Worm (Caenorhabditis elegans) whole organism, mixed stage, embryonic: ENCODE measurements around the gene lips-12.

Experiments used
- bed-3 ChIP-seq: fragments of 200-800 bp; sonication (Bioruptor generic); optimal IDR thresholded peaks from 3 replicates; lab custom pipeline; 2018; ENCODE audit warnings: mild to moderate bottlenecking, missing genetic modification characterization, moderate library complexity, missing compliant biosample characterization
- blmp-1 ChIP-seq: fragments of 150-350 bp; optimal IDR thresholded peaks from 2 replicates; lab custom pipeline; 2014; ENCODE audit warnings: missing biosample characterization, missing genetic modification characterization
- ceh-39 ChIP-seq: fragments of 150-350 bp; optimal IDR thresholded peaks from 2 replicates; lab custom pipeline; 2014; ENCODE audit warnings: missing biosample characterization, missing genetic modification characterization
- ceh-43 ChIP-seq: fragments of 200-800 bp; sonication (Bioruptor generic); optimal IDR thresholded peaks from 2 replicates; lab custom pipeline; 2018; ENCODE audit warnings: mild to moderate bottlenecking, missing genetic modification characterization, moderate library complexity, missing compliant biosample characterization
- ceh-83 ChIP-seq: fragments of 200-800 bp; sonication (Bioruptor generic); optimal IDR thresholded peaks from 2 replicates; lab custom pipeline; 2018; ENCODE audit warnings: mild to moderate bottlenecking, missing genetic modification characterization, missing compliant biosample characterization
- cnd-1 ChIP-seq: fragments of 200-800 bp; sonication (Bioruptor generic); optimal IDR thresholded peaks from 2 replicates; lab custom pipeline; 2018; ENCODE audit warnings: mild to moderate bottlenecking, missing genetic modification characterization, missing compliant biosample characterization
- drap-1 ChIP-seq: fragments of 200-800 bp; sonication (Bioruptor generic); optimal IDR thresholded peaks from 3 replicates; lab custom pipeline; 2018; ENCODE audit warnings: mild to moderate bottlenecking, missing genetic modification characterization, missing compliant biosample characterization
- elt-1 ChIP-seq: sonication (generic microtip); optimal IDR thresholded peaks from 2 replicates; lab custom pipeline; 2017; ENCODE audit warnings: missing genetic modification characterization, mild to moderate bottlenecking, missing compliant biosample characterization, antibody characterized with exemption, moderate library complexity, borderline replicate concordance; ENCODE audit not compliant: insufficient read depth
- elt-3 ChIP-seq: fragments of 150-350 bp; optimal IDR thresholded peaks from 2 replicates; lab custom pipeline; 2014; ENCODE audit warnings: missing biosample characterization, missing genetic modification characterization
- flh-1 ChIP-seq: fragments of 200-800 bp; sonication (Bioruptor generic); optimal IDR thresholded peaks from 2 replicates; lab custom pipeline; 2018; ENCODE audit warnings: mild to moderate bottlenecking, missing genetic modification characterization, moderate library complexity, missing compliant biosample characterization
- ham-2 ChIP-seq: fragments of 200-800 bp; sonication (Bioruptor generic); optimal IDR thresholded peaks from 2 replicates; lab custom pipeline; 2018; ENCODE audit warnings: mild to moderate bottlenecking, missing genetic modification characterization, missing compliant biosample characterization
- hlh-1 ChIP-seq: fragments of 150-350 bp; optimal IDR thresholded peaks from 2 replicates; lab custom pipeline; 2014; ENCODE audit warnings: missing biosample characterization, missing genetic modification reagents, missing genetic modification characterization
- lin-13 ChIP-seq: fragments of 150-350 bp; optimal IDR thresholded peaks from 2 replicates; lab custom pipeline; 2014; ENCODE audit warnings: missing biosample characterization, missing genetic modification characterization
- lin-32 ChIP-seq: fragments of 200-800 bp; sonication (Bioruptor generic); optimal IDR thresholded peaks from 2 replicates; lab custom pipeline; 2018; ENCODE audit warnings: mild to moderate bottlenecking, missing genetic modification characterization, missing compliant biosample characterization
- lsy-2 ChIP-seq: fragments of 150-350 bp; optimal IDR thresholded peaks from 2 replicates; lab custom pipeline; 2014; ENCODE audit warnings: missing biosample characterization, missing genetic modification characterization
- mab-5 ChIP-seq: fragments of 150-350 bp; optimal IDR thresholded peaks from 2 replicates; lab custom pipeline; 2014; ENCODE audit warnings: missing biosample characterization, missing genetic modification characterization
- mls-2 ChIP-seq: sonication (generic microtip); optimal IDR thresholded peaks from 2 replicates; lab custom pipeline; 2016; ENCODE audit warnings: mild to moderate bottlenecking, missing genetic modification characterization, moderate library complexity, missing compliant biosample characterization
- nhr-2 ChIP-seq: fragments of 150-350 bp; optimal IDR thresholded peaks from 2 replicates; lab custom pipeline; 2014; ENCODE audit warnings: missing biosample characterization, missing genetic modification characterization
- nhr-237 ChIP-seq: fragments of 150-350 bp; optimal IDR thresholded peaks from 2 replicates; lab custom pipeline; 2014; ENCODE audit warnings: missing biosample characterization, missing genetic modification characterization
- nhr-28 ChIP-seq: fragments of 150-350 bp; optimal IDR thresholded peaks from 2 replicates; lab custom pipeline; 2014; ENCODE audit warnings: missing biosample characterization, missing genetic modification characterization
- nhr-76 ChIP-seq: sonication (generic microtip); optimal IDR thresholded peaks from 2 replicates; lab custom pipeline; 2017; ENCODE audit warnings: missing biosample characterization, missing genetic modification characterization
- sem-2 ChIP-seq: fragments of 200-800 bp; sonication (Bioruptor generic); optimal IDR thresholded peaks from 2 replicates; lab custom pipeline; 2018; ENCODE audit warnings: mild to moderate bottlenecking, missing genetic modification characterization, missing compliant biosample characterization
- snpc-4 ChIP-seq: fragments of 150-350 bp; optimal IDR thresholded peaks from 2 replicates; lab custom pipeline; 2014; ENCODE audit warnings: missing biosample characterization, missing genetic modification characterization
- sptf-1 ChIP-seq: sonication (generic microtip); optimal IDR thresholded peaks from 2 replicates; lab custom pipeline; 2017; ENCODE audit warnings: mild to moderate bottlenecking, missing genetic modification characterization, moderate library complexity, missing compliant biosample characterization
- tbx-8 ChIP-seq: fragments of 200-800 bp; sonication (Bioruptor generic); optimal IDR thresholded peaks from 2 replicates; lab custom pipeline; 2018; ENCODE audit warnings: mild to moderate bottlenecking, missing genetic modification characterization, moderate library complexity, missing compliant biosample characterization
- unc-39 ChIP-seq: fragments of 150-350 bp; optimal IDR thresholded peaks from 2 replicates; lab custom pipeline; 2014; ENCODE audit warnings: missing biosample characterization, missing genetic modification characterization
- unc-62 ChIP-seq: fragments of 150-350 bp; optimal IDR thresholded peaks from 2 replicates; lab custom pipeline; 2014; ENCODE audit warnings: missing biosample characterization, missing genetic modification reagents, missing genetic modification characterization
- zip-8 ChIP-seq: fragments of 150-350 bp; optimal IDR thresholded peaks from 2 replicates; lab custom pipeline; 2014; ENCODE audit warnings: missing biosample characterization, missing genetic modification characterization
- ztf-11 ChIP-seq: fragments of 150-350 bp; optimal IDR thresholded peaks from 2 replicates; lab custom pipeline; 2014; ENCODE audit warnings: missing biosample characterization, missing genetic modification characterization

lips-12 gene

ce11 chrII:1114133-1114532, at the start of gene lips-12:
Gene lips-12 (minus strand): TSS chrII:1114233.
- TF ChIP-seq lin-32 (GFP tag; lab: Kevin White, UChicago) (no peak), unc-62 (GFP tag; lab: Kevin White, UChicago) (no peak), flh-1 (no peak), blmp-1 (tag; lab: Kevin White, UChicago) (no peak), unc-39 (tag; lab: Kevin White, UChicago) (no peak)

ce11 chrII:1163275-1163674, 49.2 kb upstream of the lips-12 start, which contains the start of gene T23F4.2:
Gene T23F4.2 (plus strand): TSS chrII:1163575.
- TF ChIP-seq cnd-1 (tag; lab: Kevin White, UChicago): no peak
- no peak for TF ChIP-seq unc-62 (GFP tag; lab: Kevin White, UChicago)
- no peak for TF ChIP-seq nhr-2
- no peak for TF ChIP-seq sptf-1
- no peak for TF ChIP-seq nhr-28 (tag; lab: Kevin White, UChicago)
- no peak for TF ChIP-seq ceh-83 (GFP tag; lab: Kevin White, UChicago)
- no peak for TF ChIP-seq nhr-237 (tag; lab: Kevin White, UChicago)
- TF ChIP-seq elt-3 (tag; lab: Kevin White, UChicago): no peak
- no peak for TF ChIP-seq snpc-4 (tag; lab: Kevin White, UChicago)
- TF ChIP-seq nhr-76 (tag; lab: Kevin White, UChicago): no peak
- no peak for TF ChIP-seq ham-2 (GFP tag; lab: Kevin White, UChicago)
- TF ChIP-seq lsy-2 (tag; lab: Kevin White, UChicago): no peak
- TF ChIP-seq hlh-1 (tag; lab: Kevin White, UChicago): no peak
- no peak for TF ChIP-seq ceh-43 (GFP tag; lab: Kevin White, UChicago)
- no peak for TF ChIP-seq ceh-39 (tag; lab: Kevin White, UChicago)

ce11 chrII:1159718-1160117, 45.7 kb upstream of the lips-12 start:
- TF ChIP-seq nhr-2: no peak
- TF ChIP-seq nhr-237 (tag; lab: Kevin White, UChicago): no peak
- TF ChIP-seq ceh-83 (GFP tag; lab: Kevin White, UChicago): no peak
- TF ChIP-seq unc-39 (tag; lab: Kevin White, UChicago): no peak
- TF ChIP-seq snpc-4 (tag; lab: Kevin White, UChicago): no peak
- no peak for TF ChIP-seq lin-13
- TF ChIP-seq ceh-43 (GFP tag; lab: Kevin White, UChicago): no peak
- TF ChIP-seq mls-2 (tag; lab: Kevin White, UChicago): no peak
- TF ChIP-seq ham-2 (GFP tag; lab: Kevin White, UChicago): no peak
- TF ChIP-seq blmp-1 (tag; lab: Kevin White, UChicago): no peak
- TF ChIP-seq bed-3: no peak
- no peak for TF ChIP-seq ceh-39 (tag; lab: Kevin White, UChicago)
- no peak for TF ChIP-seq drap-1

- no peak for TF ChIP-seq mls-2 (tag; lab: Kevin White, UChicago)
- no peak for TF ChIP-seq ham-2 (GFP tag; lab: Kevin White, UChicago)
- no peak for TF ChIP-seq nhr-28 (tag; lab: Kevin White, UChicago)
- no peak for TF ChIP-seq ceh-43 (GFP tag; lab: Kevin White, UChicago)
- no peak for TF ChIP-seq unc-39 (tag; lab: Kevin White, UChicago)
- TF ChIP-seq drap-1: no peak
- TF ChIP-seq lin-13: no peak
- TF ChIP-seq flh-1: no peak
- no peak for TF ChIP-seq lsy-2 (tag; lab: Kevin White, UChicago)
- no peak for TF ChIP-seq bed-3
- no peak for TF ChIP-seq lin-32 (GFP tag; lab: Kevin White, UChicago)
- TF ChIP-seq tbx-8 (GFP tag; lab: Kevin White, UChicago): no peak
- no peak for TF ChIP-seq ztf-11 (tag; lab: Kevin White, UChicago)
- no peak for TF ChIP-seq mab-5 (tag; lab: Kevin White, UChicago)
- no peak for TF ChIP-seq sem-2 (GFP tag; lab: Kevin White, UChicago)
- TF ChIP-seq elt-1 (tag; lab: Kevin White, UChicago): no peak
- TF ChIP-seq sptf-1: no peak
Observed at ce11 chrII:1157135-1157534, 43.1 kb upstream of the lips-12 start.

ce11 chrII:1153299-1153698, 39.3 kb upstream of the lips-12 start:
- TF ChIP-seq unc-62 (GFP tag; lab: Kevin White, UChicago) (no peak), elt-1 (tag; lab: Kevin White, UChicago) (no peak), mab-5 (tag; lab: Kevin White, UChicago) (no peak), tbx-8 (GFP tag; lab: Kevin White, UChicago) (no peak), ceh-39 (tag; lab: Kevin White, UChicago) (no peak), sptf-1 (no peak), ceh-83 (GFP tag; lab: Kevin White, UChicago) (no peak), lin-13 (no peak), ham-2 (GFP tag; lab: Kevin White, UChicago) (no peak), zip-8 (tag; lab: Kevin White, UChicago) (no peak)
